Fruit fly (Drosophila melanogaster) whole organism, prepupa: ENCODE data around the gene dysc.

Experiments used
- Blimp-1 ChIP-seq: fragments of 200-800 bp; sonication (Bioruptor generic); optimal IDR thresholded peaks from 3 replicates; lab custom pipeline; 2017; ENCODE audit warnings: missing biosample characterization, missing genetic modification characterization, mild to moderate bottlenecking, moderate library complexity, missing genetic modification reagents
- CG10631 ChIP-seq: fragments of 200-800 bp; sonication (Bioruptor generic); optimal IDR thresholded peaks from 2 replicates; lab custom pipeline; 2016; ENCODE audit warnings: missing biosample characterization, missing genetic modification characterization
- CG10669 ChIP-seq: fragments of 200-800 bp; sonication (Bioruptor generic); optimal IDR thresholded peaks from 3 replicates; lab custom pipeline; 2018; ENCODE audit warnings: missing biosample characterization, mild to moderate bottlenecking, missing genetic modification characterization, moderate library complexity
- CG11294 ChIP-seq: fragments of 200-800 bp; sonication (Bioruptor generic); IDR thresholded peaks from 2 replicates; pipeline ENCODE4 v1.3.6; 2022; ENCODE audit warnings: missing biosample characterization, missing genetic modification characterization
- CG11762 ChIP-seq: fragments of 200-800 bp; sonication (Bioruptor generic); optimal IDR thresholded peaks from 3 replicates; lab custom pipeline; 2016; ENCODE audit warnings: missing biosample characterization, missing genetic modification characterization; ENCODE audit not compliant: insufficient read depth
- CG11902 ChIP-seq: fragments of 200-800 bp; sonication (Bioruptor generic); optimal IDR thresholded peaks from 3 replicates; lab custom pipeline; 2016; ENCODE audit warnings: missing biosample characterization, missing genetic modification characterization
- CG15336 ChIP-seq: fragments of 200-800 bp; sonication (Bioruptor generic); IDR thresholded peaks from 2 replicates; pipeline ENCODE4 v1.3.6; 2022; ENCODE audit warnings: missing biosample characterization, missing genetic modification characterization
- CG16779 ChIP-seq: fragments of 200-800 bp; sonication (Bioruptor generic); optimal IDR thresholded peaks from 3 replicates; lab custom pipeline; 2017; ENCODE audit warnings: missing biosample characterization, mild to moderate bottlenecking, missing genetic modification characterization
- CG3032 ChIP-seq: fragments of 200-800 bp; optimal IDR thresholded peaks from 2 replicates; lab custom pipeline; 2019; ENCODE audit warnings: missing biosample characterization, mild to moderate bottlenecking, missing genetic modification characterization, moderate library complexity
- CG3919 ChIP-seq: fragments of 200-800 bp; sonication (Bioruptor generic); optimal IDR thresholded peaks from 3 replicates; lab custom pipeline; 2016; ENCODE audit warnings: missing biosample characterization, missing genetic modification characterization
- CG4318 ChIP-seq: fragments of 200-800 bp; sonication (Bioruptor generic); optimal IDR thresholded peaks from 3 replicates; lab custom pipeline; 2017; ENCODE audit warnings: missing biosample characterization, mild to moderate bottlenecking, missing genetic modification characterization
- CG6163 ChIP-seq: fragments of 200-800 bp; sonication (Bioruptor generic); IDR thresholded peaks from 3 replicates; pipeline ENCODE4 v1.3.6; 2022; ENCODE audit warnings: missing biosample characterization, missing genetic modification characterization
- CG6276 ChIP-seq: fragments of 200-800 bp; sonication (Bioruptor generic); optimal IDR thresholded peaks from 2 replicates; lab custom pipeline; 2017; ENCODE audit warnings: missing biosample characterization, mild to moderate bottlenecking, missing genetic modification characterization
- CG6792 ChIP-seq: fragments of 200-800 bp; sonication (Bioruptor generic); optimal IDR thresholded peaks from 3 replicates; lab custom pipeline; 2016; ENCODE audit warnings: missing biosample characterization, missing genetic modification characterization
- CG6808 ChIP-seq: fragments of 200-800 bp; sonication (Bioruptor generic); optimal IDR thresholded peaks from 3 replicates; lab custom pipeline; 2017; ENCODE audit warnings: missing biosample characterization, missing genetic modification characterization, mild to moderate bottlenecking, moderate library complexity, missing genetic modification reagents
- CG7368 ChIP-seq: fragments of 200-800 bp; sonication (Bioruptor generic); optimal IDR thresholded peaks from 3 replicates; lab custom pipeline; 2016; ENCODE audit warnings: missing biosample characterization, missing genetic modification characterization
- CG8119 ChIP-seq: fragments of 200-800 bp; sonication (Bioruptor generic); IDR thresholded peaks from 3 replicates; pipeline ENCODE4 v1.3.6; 2022; ENCODE audit warnings: missing biosample characterization, missing genetic modification characterization
- CG8632 ChIP-seq: fragments of 200-800 bp; sonication (Bioruptor generic); optimal IDR thresholded peaks from 3 replicates; lab custom pipeline; 2016; ENCODE audit warnings: missing biosample characterization, missing genetic modification characterization
- CG9139 ChIP-seq: fragments of 200-800 bp; sonication (Bioruptor generic); optimal IDR thresholded peaks from 3 replicates; lab custom pipeline; 2017; ENCODE audit warnings: missing biosample characterization, mild to moderate bottlenecking, missing genetic modification characterization
- Eip75B ChIP-seq: fragments of 200-800 bp; sonication (Bioruptor generic); optimal IDR thresholded peaks from 3 replicates; lab custom pipeline; 2016; ENCODE audit warnings: missing biosample characterization, missing genetic modification characterization
- Eip93F ChIP-seq: fragments of 200-800 bp; sonication (Bioruptor generic); optimal IDR thresholded peaks from 2 replicates; lab custom pipeline; 2016; ENCODE audit warnings: missing biosample characterization, mild to moderate bottlenecking, missing genetic modification characterization
- Ets21C ChIP-seq: fragments of 200-800 bp; sonication (Bioruptor generic); optimal IDR thresholded peaks from 3 replicates; lab custom pipeline; 2016; ENCODE audit warnings: missing biosample characterization, missing genetic modification characterization
- Gug ChIP-seq: fragments of 200-800 bp; sonication (Bioruptor generic); IDR thresholded peaks from 2 replicates; pipeline ENCODE4 v1.3.6; 2022; ENCODE audit warnings: missing biosample characterization, missing genetic modification characterization
- Hr38 ChIP-seq: sonication (Bioruptor generic); optimal IDR thresholded peaks from 2 replicates; lab custom pipeline; 2016; ENCODE audit warnings: missing biosample characterization, missing genetic modification characterization
- Hr4 ChIP-seq: fragments of 200-800 bp; sonication (Bioruptor generic); optimal IDR thresholded peaks from 3 replicates; lab custom pipeline; 2016; ENCODE audit warnings: missing biosample characterization, missing genetic modification characterization
- Lpt ChIP-seq: fragments of 200-800 bp; sonication (Bioruptor generic); optimal IDR thresholded peaks from 3 replicates; lab custom pipeline; 2016; ENCODE audit warnings: missing biosample characterization, missing genetic modification characterization
- Met ChIP-seq: fragments of 200-800 bp; sonication (Bioruptor generic); optimal IDR thresholded peaks from 3 replicates; lab custom pipeline; 2016; ENCODE audit warnings: missing biosample characterization, missing genetic modification characterization
- Smox ChIP-seq: fragments of 200-800 bp; sonication (Bioruptor generic); optimal IDR thresholded peaks from 3 replicates; lab custom pipeline; 2016; ENCODE audit warnings: missing biosample characterization, missing genetic modification characterization
- Sox14 ChIP-seq: fragments of 200-800 bp; sonication (Bioruptor generic); optimal IDR thresholded peaks from 3 replicates; lab custom pipeline; 2016; ENCODE audit warnings: missing biosample characterization, missing genetic modification characterization
- Sox15 ChIP-seq: fragments of 200-800 bp; sonication (Bioruptor generic); optimal IDR thresholded peaks from 3 replicates; lab custom pipeline; 2016; ENCODE audit warnings: missing biosample characterization, missing genetic modification characterization
- cyc ChIP-seq: fragments of 200-800 bp; sonication (Bioruptor generic); optimal IDR thresholded peaks from 3 replicates; lab custom pipeline; 2016; ENCODE audit warnings: missing biosample characterization, missing genetic modification characterization
- dac ChIP-seq: fragments of 200-800 bp; sonication (Bioruptor generic); optimal IDR thresholded peaks from 2 replicates; lab custom pipeline; 2017; ENCODE audit warnings: missing biosample characterization, mild to moderate bottlenecking, missing genetic modification characterization
- dsx ChIP-seq: fragments of 200-800 bp; optimal IDR thresholded peaks from 3 replicates; lab custom pipeline; 2019; ENCODE audit warnings: missing biosample characterization, mild to moderate bottlenecking, missing genetic modification characterization, moderate library complexity; ENCODE audit not compliant: poor library complexity, severe bottlenecking
- eg ChIP-seq: fragments of 200-800 bp; sonication (Bioruptor generic); IDR thresholded peaks from 3 replicates; pipeline ENCODE4 v1.3.6; 2022; ENCODE audit warnings: missing biosample characterization, missing genetic modification characterization
- fd59A ChIP-seq: fragments of 200-800 bp; sonication (Bioruptor generic); optimal IDR thresholded peaks from 2 replicates; lab custom pipeline; 2017; ENCODE audit warnings: missing biosample characterization, mild to moderate bottlenecking, missing genetic modification characterization, missing genetic modification reagents
- fkh ChIP-seq: fragments of 200-800 bp; sonication (Bioruptor generic); optimal IDR thresholded peaks from 3 replicates; lab custom pipeline; 2017; ENCODE audit warnings: missing biosample characterization, mild to moderate bottlenecking, missing genetic modification characterization, moderate library complexity
- net ChIP-seq: fragments of 200-800 bp; sonication (Bioruptor generic); optimal IDR thresholded peaks from 3 replicates; lab custom pipeline; 2016; ENCODE audit warnings: missing biosample characterization, missing genetic modification characterization
- pdm3 ChIP-seq: fragments of 200-800 bp; sonication (Bioruptor generic); optimal IDR thresholded peaks from 3 replicates; lab custom pipeline; 2016; ENCODE audit warnings: missing biosample characterization, missing genetic modification characterization
- salr ChIP-seq, 2 experiments: fragments of 200-800 bp; sonication (Bioruptor generic); optimal IDR thresholded peaks; 3 replicates each; lab custom pipeline; 2016 to 2018; ENCODE audit warnings: missing biosample characterization in 2 of 2, missing genetic modification characterization in 2 of 2, mild to moderate bottlenecking in 1 of 2
- ss ChIP-seq, 2 experiments: fragments of 200-800 bp; sonication (Bioruptor generic); optimal IDR thresholded peaks; 2 replicates in 1 of 2; 3 replicates in 1 of 2; lab custom pipeline; 2017 to 2018; ENCODE audit warnings: mild to moderate bottlenecking in 2 of 2, missing biosample characterization in 2 of 2, missing genetic modification characterization in 2 of 2, moderate library complexity in 1 of 2
- topi ChIP-seq: fragments of 200-800 bp; sonication (Bioruptor generic); optimal IDR thresholded peaks from 3 replicates; lab custom pipeline; 2016; ENCODE audit warnings: missing biosample characterization, missing genetic modification characterization
- vri ChIP-seq: fragments of 200-800 bp; sonication (Bioruptor generic); optimal IDR thresholded peaks from 3 replicates; lab custom pipeline; 2016; ENCODE audit warnings: missing biosample characterization, mild to moderate bottlenecking, missing genetic modification characterization

The dysc gene

dm6 chr3L:13922023-13922652 is 19.1 kb upstream of the dysc start (continued):
- TF ChIP-seq Hr38 (GFP tag; lab: Kevin White, UChicago) (no peak), eg (GFP tag; lab: Robert Waterston, UW) (peak; percentile 33; the same call in 1 of the 3 replicates), Eip93F (GFP tag; lab: Kevin White, UChicago) (no peak), CG6792 (GFP tag; lab: Kevin White, UChicago) (no peak), CG10631 (GFP tag; lab: Kevin White, UChicago) (peak; percentile 40), vri (peak; percentile 20), Sox15 (GFP tag; lab: Kevin White, UChicago) (no peak), CG15336 (GFP tag; lab: Robert Waterston, UW) (peak; percentile 79), pdm3 (GFP tag; lab: Kevin White, UChicago) (peak; percentile 67), fd59A (GFP tag; lab: Kevin White, UChicago) (no peak), CG11902 (GFP tag; lab: Kevin White, UChicago) (no peak), net (GFP tag; lab: Kevin White, UChicago) (peak; percentile 54)

dm6 chr3L:13920632-13920981 is 17.6 kb upstream of the dysc start:
- TF ChIP-seq CG6163 (GFP tag; lab: Robert Waterston, UW) (no peak), pdm3 (GFP tag; lab: Kevin White, UChicago) (no peak), net (GFP tag; lab: Kevin White, UChicago) (no peak), Sox14 (GFP tag; lab: Kevin White, UChicago) (no peak)
- TF ChIP-seq, all 60 proteins: peak for 0

dm6 chr3L:13919794-13920631 is 17.0 kb upstream of the dysc start:
- peak; percentile 29 for TF ChIP-seq CG16779
- TF ChIP-seq CG3919 (GFP tag; lab: Kevin White, UChicago) = peak; percentile 65
- TF ChIP-seq CG10631 (GFP tag; lab: Kevin White, UChicago) = peak; percentile 77
- peak; percentile 81 for TF ChIP-seq Sox14 (GFP tag; lab: Kevin White, UChicago)
- peak; percentile 59 for TF ChIP-seq Ets21C
- peak; percentile 62 for TF ChIP-seq topi (GFP tag; lab: Kevin White, UChicago)
- TF ChIP-seq vri = peak; percentile 39
- TF ChIP-seq dac = peak; percentile 46
- peak; percentile 55 for TF ChIP-seq fd59A (GFP tag; lab: Kevin White, UChicago)
- TF ChIP-seq CG6276 (GFP tag; lab: Kevin White, UChicago) = peak; percentile 57
- peak; percentile 60 for TF ChIP-seq CG10669
- peak; percentile 80 for TF ChIP-seq Met
- TF ChIP-seq CG11294 = peak; percentile 34; the same call in 1 of the 2 replicates
- peak; percentile 63 for TF ChIP-seq CG6792 (GFP tag; lab: Kevin White, UChicago)
- TF ChIP-seq CG6163 (GFP tag; lab: Robert Waterston, UW) = 0 out of 3 replicates have a peak, but pooled peaks have one; percentile 32
- TF ChIP-seq dsx (GFP tag; lab: Kevin White, UChicago) = peak; percentile 54
- TF ChIP-seq CG11762 (GFP tag; lab: Kevin White, UChicago) = peak; percentile 70
- TF ChIP-seq CG15336 (GFP tag; lab: Robert Waterston, UW) = peak; percentile 65; the same call in 1 of the 2 replicates
- TF ChIP-seq CG7368 (GFP tag; lab: Kevin White, UChicago) = peak; percentile 6
- peak in 1 of 2 experiments; percentile 76 for TF ChIP-seq salr (GFP tag; optimal IDR thresholded peaks at IDR 0.05; lab: Kevin White, UChicago)
- TF ChIP-seq Gug = peak; percentile 37; the same call in 1 of the 2 replicates
- peak; percentile 35 to 63 for TF ChIP-seq ss (GFP tag; optimal IDR thresholded peaks at IDR 0.05; lab: Kevin White, UChicago)
- TF ChIP-seq CG8632 (GFP tag; lab: Kevin White, UChicago) = peak; percentile 61
- peak; percentile 67; the same call in 2 of the 3 replicates for TF ChIP-seq CG8119 (GFP tag; lab: Robert Waterston, UW)
- peak; percentile 74 for TF ChIP-seq Smox (GFP tag; lab: Kevin White, UChicago)
- TF ChIP-seq Hr4 (GFP tag; lab: Kevin White, UChicago) = peak; percentile 84
- TF ChIP-seq Eip75B (GFP tag; lab: Kevin White, UChicago) = peak; percentile 75
- TF ChIP-seq CG6808 = peak; percentile 48
- peak; percentile 81 for TF ChIP-seq fkh (GFP tag; lab: Kevin White, UChicago)
- peak; percentile 62 for TF ChIP-seq cyc (GFP tag; lab: Kevin White, UChicago)
- peak; percentile 58 for TF ChIP-seq Lpt (GFP tag; lab: Kevin White, UChicago)
- peak; percentile 63 for TF ChIP-seq CG4318
- no peak for TF ChIP-seq CG9139
- TF ChIP-seq Eip93F (GFP tag; lab: Kevin White, UChicago) = no peak
- TF ChIP-seq Blimp-1 (GFP tag; lab: Kevin White, UChicago) = peak; percentile 9
- peak; percentile 67 for TF ChIP-seq net (GFP tag; lab: Kevin White, UChicago)
- peak; percentile 44 for TF ChIP-seq CG3032 (tag; lab: Kevin White, UChicago)
